Fruit fly (Drosophila melanogaster) whole organism, wandering third instar larva: Measurements from ENCODE around the gene Toll-9.

Experiments used
- Mio ChIP-seq: sonication (Bioruptor generic); optimal IDR thresholded peaks from 2 replicates; lab custom pipeline; 2016; ENCODE audit warnings: missing biosample characterization, missing genetic modification characterization
- Myc ChIP-seq: fragments of >200 bp; optimal IDR thresholded peaks from 2 replicates; lab custom pipeline; 2017
- Rel ChIP-seq, 2 experiments: fragments of 200-800 bp; sonication (Bioruptor generic) in 1 of 2; optimal IDR thresholded peaks; 2 replicates in 1 of 2; 3 replicates in 1 of 2; lab custom pipeline; 2016 to 2019; ENCODE audit warnings: mild to moderate bottlenecking in 2 of 2, missing biosample characterization in 2 of 2, missing genetic modification characterization in 2 of 2, moderate library complexity in 1 of 2
- lola ChIP-seq: fragments of >200 bp; optimal IDR thresholded peaks from 2 replicates; lab custom pipeline; 2017; ENCODE audit warnings: missing biosample characterization, missing genetic modification characterization
- psq ChIP-seq: fragments of 200-800 bp; sonication (Bioruptor generic); optimal IDR thresholded peaks from 3 replicates; lab custom pipeline; 2017; ENCODE audit warnings: missing biosample characterization, mild to moderate bottlenecking, missing genetic modification characterization, moderate library complexity

- no peak for TF ChIP-seq lola (GFP tag; lab: Kevin White, UChicago)
- no peak for TF ChIP-seq Myc (lab: Kevin White, UChicago)
- no peak for TF ChIP-seq Rel (GFP tag; optimal IDR thresholded peaks at IDR 0.05; lab: Kevin White, UChicago)
- no peak for TF ChIP-seq Rel (tag; optimal IDR thresholded peaks at IDR 0.05; lab: Kevin White, UChicago)
- no peak for TF ChIP-seq psq
- no peak for TF ChIP-seq Mio
Measured at dm6 chr3L:20388983-20389382, 22.5 kb upstream of the Toll-9 start.
